Fruit fly (Drosophila melanogaster) whole organism, prepupa: ENCODE data around the gene Elp1.

Experiments used
- CG10631 ChIP-seq: fragments of 200-800 bp; sonication (Bioruptor generic); optimal IDR thresholded peaks from 2 replicates; lab custom pipeline; 2016; ENCODE audit warnings: missing biosample characterization, missing genetic modification characterization
- CG10669 ChIP-seq: fragments of 200-800 bp; sonication (Bioruptor generic); optimal IDR thresholded peaks from 3 replicates; lab custom pipeline; 2018; ENCODE audit warnings: missing biosample characterization, mild to moderate bottlenecking, missing genetic modification characterization, moderate library complexity
- CG11902 ChIP-seq: fragments of 200-800 bp; sonication (Bioruptor generic); optimal IDR thresholded peaks from 3 replicates; lab custom pipeline; 2016; ENCODE audit warnings: missing biosample characterization, missing genetic modification characterization
- CG15336 ChIP-seq: fragments of 200-800 bp; sonication (Bioruptor generic); IDR thresholded peaks from 2 replicates; pipeline ENCODE4 v1.3.6; 2022; ENCODE audit warnings: missing biosample characterization, missing genetic modification characterization
- CG1621 ChIP-seq: fragments of 200-800 bp; sonication (Bioruptor generic); optimal IDR thresholded peaks from 3 replicates; lab custom pipeline; 2018; ENCODE audit warnings: missing biosample characterization, mild to moderate bottlenecking, missing genetic modification characterization
- CG16779 ChIP-seq: fragments of 200-800 bp; sonication (Bioruptor generic); optimal IDR thresholded peaks from 3 replicates; lab custom pipeline; 2017; ENCODE audit warnings: missing biosample characterization, mild to moderate bottlenecking, missing genetic modification characterization
- CG3032 ChIP-seq: fragments of 200-800 bp; optimal IDR thresholded peaks from 2 replicates; lab custom pipeline; 2019; ENCODE audit warnings: missing biosample characterization, mild to moderate bottlenecking, missing genetic modification characterization, moderate library complexity
- CG31627 ChIP-seq: fragments of 200-800 bp; sonication (Bioruptor generic); optimal IDR thresholded peaks from 3 replicates; lab custom pipeline; 2016; ENCODE audit warnings: missing biosample characterization, missing genetic modification characterization
- CG32006 ChIP-seq: fragments of 200-800 bp; sonication (Bioruptor generic); optimal IDR thresholded peaks from 3 replicates; lab custom pipeline; 2017; ENCODE audit warnings: missing biosample characterization, mild to moderate bottlenecking, missing genetic modification characterization
- CG34406 ChIP-seq: fragments of 200-800 bp; sonication (Bioruptor generic); optimal IDR thresholded peaks from 3 replicates; lab custom pipeline; 2016; ENCODE audit warnings: missing biosample characterization, missing genetic modification characterization
- CG3919 ChIP-seq: fragments of 200-800 bp; sonication (Bioruptor generic); optimal IDR thresholded peaks from 3 replicates; lab custom pipeline; 2016; ENCODE audit warnings: missing biosample characterization, missing genetic modification characterization
- CG4318 ChIP-seq: fragments of 200-800 bp; sonication (Bioruptor generic); optimal IDR thresholded peaks from 3 replicates; lab custom pipeline; 2017; ENCODE audit warnings: missing biosample characterization, mild to moderate bottlenecking, missing genetic modification characterization
- CG6163 ChIP-seq: fragments of 200-800 bp; sonication (Bioruptor generic); IDR thresholded peaks from 3 replicates; pipeline ENCODE4 v1.3.6; 2022; ENCODE audit warnings: missing biosample characterization, missing genetic modification characterization
- CG6276 ChIP-seq: fragments of 200-800 bp; sonication (Bioruptor generic); optimal IDR thresholded peaks from 2 replicates; lab custom pipeline; 2017; ENCODE audit warnings: missing biosample characterization, mild to moderate bottlenecking, missing genetic modification characterization
- CG6792 ChIP-seq: fragments of 200-800 bp; sonication (Bioruptor generic); optimal IDR thresholded peaks from 3 replicates; lab custom pipeline; 2016; ENCODE audit warnings: missing biosample characterization, missing genetic modification characterization
- CG6854 ChIP-seq: fragments of 200-800 bp; sonication (Bioruptor generic); optimal IDR thresholded peaks from 2 replicates; lab custom pipeline; 2017; ENCODE audit warnings: missing biosample characterization, mild to moderate bottlenecking, missing genetic modification characterization
- CG7368 ChIP-seq: fragments of 200-800 bp; sonication (Bioruptor generic); optimal IDR thresholded peaks from 3 replicates; lab custom pipeline; 2016; ENCODE audit warnings: missing biosample characterization, missing genetic modification characterization
- CG8119 ChIP-seq: fragments of 200-800 bp; sonication (Bioruptor generic); IDR thresholded peaks from 3 replicates; pipeline ENCODE4 v1.3.6; 2022; ENCODE audit warnings: missing biosample characterization, missing genetic modification characterization
- CG8319 ChIP-seq: fragments of 200-800 bp; sonication (Bioruptor generic); optimal IDR thresholded peaks from 3 replicates; lab custom pipeline; 2016; ENCODE audit warnings: missing biosample characterization, missing genetic modification characterization
- CG9139 ChIP-seq: fragments of 200-800 bp; sonication (Bioruptor generic); optimal IDR thresholded peaks from 3 replicates; lab custom pipeline; 2017; ENCODE audit warnings: missing biosample characterization, mild to moderate bottlenecking, missing genetic modification characterization
- Eip75B ChIP-seq: fragments of 200-800 bp; sonication (Bioruptor generic); optimal IDR thresholded peaks from 3 replicates; lab custom pipeline; 2016; ENCODE audit warnings: missing biosample characterization, missing genetic modification characterization
- Eip78C ChIP-seq: fragments of 200-800 bp; sonication (Bioruptor generic); peaks from one replicate; lab custom pipeline; 2016; ENCODE audit warnings: missing biosample characterization, missing genetic modification characterization
- Ets21C ChIP-seq: fragments of 200-800 bp; sonication (Bioruptor generic); optimal IDR thresholded peaks from 3 replicates; lab custom pipeline; 2016; ENCODE audit warnings: missing biosample characterization, missing genetic modification characterization
- Ets96B ChIP-seq: fragments of 200-800 bp; optimal IDR thresholded peaks from 2 replicates; lab custom pipeline; 2019; ENCODE audit warnings: missing biosample characterization, mild to moderate bottlenecking, missing genetic modification characterization, moderate library complexity
- Gug ChIP-seq: fragments of 200-800 bp; sonication (Bioruptor generic); IDR thresholded peaks from 2 replicates; pipeline ENCODE4 v1.3.6; 2022; ENCODE audit warnings: missing biosample characterization, missing genetic modification characterization
- Hr38 ChIP-seq: sonication (Bioruptor generic); optimal IDR thresholded peaks from 2 replicates; lab custom pipeline; 2016; ENCODE audit warnings: missing biosample characterization, missing genetic modification characterization
- Hr39 ChIP-seq: fragments of 200-800 bp; sonication (Bioruptor generic); optimal IDR thresholded peaks from 2 replicates; lab custom pipeline; 2016; ENCODE audit warnings: missing biosample characterization, missing genetic modification characterization
- Lpt ChIP-seq: fragments of 200-800 bp; sonication (Bioruptor generic); optimal IDR thresholded peaks from 3 replicates; lab custom pipeline; 2016; ENCODE audit warnings: missing biosample characterization, missing genetic modification characterization
- Met ChIP-seq: fragments of 200-800 bp; sonication (Bioruptor generic); optimal IDR thresholded peaks from 3 replicates; lab custom pipeline; 2016; ENCODE audit warnings: missing biosample characterization, missing genetic modification characterization
- OdsH ChIP-seq: fragments of 200-800 bp; sonication (Bioruptor generic); optimal IDR thresholded peaks from 3 replicates; lab custom pipeline; 2016; ENCODE audit warnings: missing biosample characterization, missing genetic modification characterization
- Smox ChIP-seq: fragments of 200-800 bp; sonication (Bioruptor generic); optimal IDR thresholded peaks from 3 replicates; lab custom pipeline; 2016; ENCODE audit warnings: missing biosample characterization, missing genetic modification characterization
- Sox102F ChIP-seq: fragments of 200-800 bp; sonication (Bioruptor generic); optimal IDR thresholded peaks from 2 replicates; lab custom pipeline; 2016; ENCODE audit warnings: missing biosample characterization, mild to moderate bottlenecking, missing genetic modification characterization
- Sox14 ChIP-seq: fragments of 200-800 bp; sonication (Bioruptor generic); optimal IDR thresholded peaks from 3 replicates; lab custom pipeline; 2016; ENCODE audit warnings: missing biosample characterization, missing genetic modification characterization
- Sox15 ChIP-seq: fragments of 200-800 bp; sonication (Bioruptor generic); optimal IDR thresholded peaks from 3 replicates; lab custom pipeline; 2016; ENCODE audit warnings: missing biosample characterization, missing genetic modification characterization
- achi ChIP-seq: fragments of 200-800 bp; sonication (Bioruptor generic); optimal IDR thresholded peaks from 3 replicates; lab custom pipeline; 2016; ENCODE audit warnings: missing biosample characterization, missing genetic modification characterization
- acj6 ChIP-seq: fragments of 200-800 bp; sonication (Bioruptor generic); optimal IDR thresholded peaks from 3 replicates; lab custom pipeline; 2016; ENCODE audit warnings: missing biosample characterization, missing genetic modification characterization
- cyc ChIP-seq: fragments of 200-800 bp; sonication (Bioruptor generic); optimal IDR thresholded peaks from 3 replicates; lab custom pipeline; 2016; ENCODE audit warnings: missing biosample characterization, missing genetic modification characterization
- dac ChIP-seq: fragments of 200-800 bp; sonication (Bioruptor generic); optimal IDR thresholded peaks from 2 replicates; lab custom pipeline; 2017; ENCODE audit warnings: missing biosample characterization, mild to moderate bottlenecking, missing genetic modification characterization
- eg ChIP-seq: fragments of 200-800 bp; sonication (Bioruptor generic); IDR thresholded peaks from 3 replicates; pipeline ENCODE4 v1.3.6; 2022; ENCODE audit warnings: missing biosample characterization, missing genetic modification characterization
- esn ChIP-seq: fragments of 200-800 bp; sonication (Bioruptor generic); optimal IDR thresholded peaks from 2 replicates; lab custom pipeline; 2016; ENCODE audit warnings: missing biosample characterization, mild to moderate bottlenecking, missing genetic modification characterization, moderate library complexity
- fd59A ChIP-seq: fragments of 200-800 bp; sonication (Bioruptor generic); optimal IDR thresholded peaks from 2 replicates; lab custom pipeline; 2017; ENCODE audit warnings: missing biosample characterization, mild to moderate bottlenecking, missing genetic modification characterization, missing genetic modification reagents
- fd85E ChIP-seq: fragments of 200-800 bp; sonication (Bioruptor generic); optimal IDR thresholded peaks from 3 replicates; lab custom pipeline; 2016; ENCODE audit warnings: missing biosample characterization, missing genetic modification characterization
- fkh ChIP-seq: fragments of 200-800 bp; sonication (Bioruptor generic); optimal IDR thresholded peaks from 3 replicates; lab custom pipeline; 2017; ENCODE audit warnings: missing biosample characterization, mild to moderate bottlenecking, missing genetic modification characterization, moderate library complexity
- lz ChIP-seq: fragments of 200-800 bp; sonication (Bioruptor generic); optimal IDR thresholded peaks from 3 replicates; lab custom pipeline; 2016; ENCODE audit warnings: missing biosample characterization, missing genetic modification characterization
- net ChIP-seq: fragments of 200-800 bp; sonication (Bioruptor generic); optimal IDR thresholded peaks from 3 replicates; lab custom pipeline; 2016; ENCODE audit warnings: missing biosample characterization, missing genetic modification characterization
- pdm3 ChIP-seq: fragments of 200-800 bp; sonication (Bioruptor generic); optimal IDR thresholded peaks from 3 replicates; lab custom pipeline; 2016; ENCODE audit warnings: missing biosample characterization, missing genetic modification characterization
- salr ChIP-seq, 2 experiments: fragments of 200-800 bp; sonication (Bioruptor generic); optimal IDR thresholded peaks; 3 replicates each; lab custom pipeline; 2016 to 2018; ENCODE audit warnings: missing biosample characterization in 2 of 2, missing genetic modification characterization in 2 of 2, mild to moderate bottlenecking in 1 of 2
- spab ChIP-seq: fragments of 200-800 bp; sonication (Bioruptor generic); optimal IDR thresholded peaks from 2 replicates; lab custom pipeline; 2017; ENCODE audit warnings: missing biosample characterization, mild to moderate bottlenecking, missing genetic modification characterization, missing genetic modification reagents
- svp ChIP-seq: fragments of 200-800 bp; sonication (Bioruptor generic); peaks from one replicate; lab custom pipeline; 2016; ENCODE audit warnings: missing biosample characterization, missing genetic modification characterization
- topi ChIP-seq: fragments of 200-800 bp; sonication (Bioruptor generic); optimal IDR thresholded peaks from 3 replicates; lab custom pipeline; 2016; ENCODE audit warnings: missing biosample characterization, missing genetic modification characterization
- vri ChIP-seq: fragments of 200-800 bp; sonication (Bioruptor generic); optimal IDR thresholded peaks from 3 replicates; lab custom pipeline; 2016; ENCODE audit warnings: missing biosample characterization, mild to moderate bottlenecking, missing genetic modification characterization

Gene Elp1

DNA sequence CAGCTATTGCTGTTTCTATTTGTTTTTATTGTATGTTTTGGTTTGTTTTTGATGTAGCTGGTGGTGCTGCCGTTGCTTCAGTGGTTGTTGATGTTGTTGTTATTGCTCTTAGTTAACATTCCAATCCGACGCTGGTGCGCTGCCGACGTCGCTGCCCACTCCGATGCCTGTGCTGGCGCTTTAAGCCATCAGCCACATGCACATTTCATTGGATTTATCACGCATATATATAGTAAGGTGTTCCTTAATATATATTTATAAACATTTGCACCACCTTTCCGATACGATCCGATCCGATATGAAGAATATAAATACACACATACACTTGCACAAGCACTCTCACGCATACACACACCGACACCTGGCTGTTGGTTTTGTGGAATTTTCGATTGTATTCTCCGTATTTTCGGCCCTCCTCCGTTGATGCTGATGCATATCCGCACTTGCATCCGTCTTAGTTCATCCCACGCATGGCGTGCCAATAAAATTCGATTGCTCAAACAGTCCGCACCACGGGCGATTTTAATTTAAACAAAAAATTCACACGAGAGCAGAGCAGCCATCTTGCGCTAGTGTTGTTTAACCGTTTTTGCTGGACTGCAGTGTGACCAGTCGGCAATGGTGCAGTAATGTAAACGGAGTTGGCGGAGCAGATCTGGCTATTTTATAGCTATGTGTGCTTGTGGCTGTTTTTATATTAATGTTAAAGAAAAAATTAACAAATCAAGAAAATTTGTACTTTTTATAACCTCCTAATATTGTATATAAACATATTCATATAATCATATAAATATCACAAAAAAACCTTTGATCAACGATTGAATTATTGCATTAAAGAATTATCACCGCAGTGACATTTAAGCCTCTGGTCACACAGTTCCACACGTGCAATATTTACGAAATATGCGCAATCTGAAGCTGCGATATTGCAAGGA is at the start of gene Elp1, which contains the start of gene Csk:
Gene Elp1 (plus strand): TSS at position 867 of the 935 bp plus-strand sequence.
Gene Csk (minus strand): TSS at position 602 of the 935 bp plus-strand sequence.
- TF ChIP-seq CG32006 (GFP tag; lab: Kevin White, UChicago) (peak; percentile 43), Sox15 (GFP tag; lab: Kevin White, UChicago) (peak; percentile 22), CG6854 (GFP tag; lab: Kevin White, UChicago) (no peak), CG1621 (tag; lab: Kevin White, UChicago) (no peak), eg (peak; percentile 37; the same call in 1 of the 3 replicates), lz (GFP tag; lab: Kevin White, UChicago) (peak; percentile 45), cyc (GFP tag; lab: Kevin White, UChicago) (peak; percentile 51), CG4318 (GFP tag; lab: Kevin White, UChicago) (no peak), Hr38 (no peak), salr (GFP tag; optimal IDR thresholded peaks at IDR 0.05; lab: Kevin White, UChicago) (no peak), CG6276 (GFP tag; lab: Kevin White, UChicago) (no peak), spab (GFP tag; lab: Kevin White, UChicago) (no peak), Ets96B (tag; lab: Kevin White, UChicago) (peak; percentile 36), Sox102F (GFP tag; lab: Kevin White, UChicago) (peak; percentile 57), pdm3 (peak; percentile 44), Ets21C (GFP tag; lab: Kevin White, UChicago) (peak; percentile 13), net (GFP tag; lab: Kevin White, UChicago) (peak; percentile 23), Sox14 (GFP tag; lab: Kevin White, UChicago) (peak; percentile 41), CG3032 (peak; percentile 56), CG8319 (GFP tag; lab: Kevin White, UChicago) (peak; percentile 45), CG6792 (GFP tag; lab: Kevin White, UChicago) (peak; percentile 12), CG34406 (no peak), CG15336 (no peak), Eip78C (peak; percentile 70), CG8119 (GFP tag; lab: Robert Waterston, UW) (no peak), topi (GFP tag; lab: Kevin White, UChicago) (peak; percentile 39), svp (peak; percentile 52), CG7368 (no peak), CG11902 (GFP tag; lab: Kevin White, UChicago) (peak; percentile 7), CG9139 (GFP tag; lab: Kevin White, UChicago) (no peak), esn (GFP tag; lab: Kevin White, UChicago) (peak; percentile 66), fd59A (peak; percentile 9), vri (peak; percentile 10), OdsH (GFP tag; lab: Kevin White, UChicago) (peak; percentile 58), achi (GFP tag; lab: Kevin White, UChicago) (peak; percentile 57), acj6 (GFP tag; lab: Kevin White, UChicago) (peak; percentile 46), fd85E (GFP tag; lab: Kevin White, UChicago) (no peak), CG16779 (tag; lab: Kevin White, UChicago) (no peak), dac (GFP tag; lab: Kevin White, UChicago) (peak; percentile 3), CG31627 (GFP tag; lab: Kevin White, UChicago) (peak; percentile 38), CG3919 (GFP tag; lab: Kevin White, UChicago) (peak; percentile 56), Lpt (GFP tag; lab: Kevin White, UChicago) (peak; percentile 2), CG6163 (no peak), Eip75B (peak; percentile 42), Gug (GFP tag; lab: Robert Waterston, UW) (peak; percentile 41; the same call in 1 of the 2 replicates), CG10669 (GFP tag; lab: Kevin White, UChicago) (peak; percentile 1), Met (peak; percentile 60), Hr39 (peak; percentile 41), fkh (GFP tag; lab: Kevin White, UChicago) (peak; percentile 75), CG10631 (GFP tag; lab: Kevin White, UChicago) (peak; percentile 48), Smox (peak; percentile 29)
